Fruit fly (Drosophila melanogaster): ENCODE results near the gene Gs1.

The Gs1 gene

dm6 chr2L:109098-109799 lies 22.6 kb upstream of the Gs1 start (continued):
- TF ChIP-seq zen2 (GFP tag; IDR thresholded peaks at IDR 0.05; ENCODE audit: partially characterized antibody) (no peak), CG16815 (GFP tag; optimal IDR thresholded peaks at IDR 0.05) (no peak), Tbp (GFP tag; optimal IDR thresholded peaks at IDR 0.05) (no peak), Ets97D (GFP tag; optimal IDR thresholded peaks at IDR 0.05) (no peak), mirr (GFP tag; optimal IDR thresholded peaks at IDR 0.05) (peak; percentile 63), row (GFP tag; IDR thresholded peaks at IDR 0.05) (0 out of 3 replicates have a peak, but pooled peaks have one; percentile 21), fu2 (GFP tag; optimal IDR thresholded peaks at IDR 0.05) (no peak), pros (GFP tag; optimal IDR thresholded peaks at IDR 0.05) (peak; percentile 21), Scr (GFP tag; IDR thresholded peaks at IDR 0.05; ENCODE audit: partially characterized antibody) (no peak), inv (GFP tag; IDR thresholded peaks at IDR 0.05; ENCODE audit: partially characterized antibody) (no peak), Blimp-1 (GFP tag; optimal IDR thresholded peaks at IDR 0.05) (no peak), grn (GFP tag; optimal IDR thresholded peaks at IDR 0.05) (peak; percentile 32), cato (GFP tag; optimal IDR thresholded peaks at IDR 0.05; ENCODE audit: borderline replicate concordance) (no peak), sisA (GFP tag; IDR thresholded peaks at IDR 0.05) (no peak), CG2678 (tag; optimal IDR thresholded peaks at IDR 0.05) (no peak), corto (GFP tag; optimal IDR thresholded peaks at IDR 0.05) (no peak), CG10147 (GFP tag; optimal IDR thresholded peaks at IDR 0.05) (no peak), CG2712 (tag; optimal IDR thresholded peaks at IDR 0.05) (no peak), Lhr (GFP tag; optimal IDR thresholded peaks at IDR 0.05) (no peak), ftz-f1 (GFP tag; optimal IDR thresholded peaks at IDR 0.05) (peak; percentile 1), Jarid2 (GFP tag; optimal IDR thresholded peaks at IDR 0.05) (no peak), CG1832 (GFP tag; optimal IDR thresholded peaks at IDR 0.05) (no peak), CG18764 (GFP tag; optimal IDR thresholded peaks at IDR 0.05) (no peak), chn (GFP tag; optimal IDR thresholded peaks at IDR 0.05) (no peak), pnt (GFP tag; optimal IDR thresholded peaks at IDR 0.05) (no peak), CG14860 (GFP tag; IDR thresholded peaks at IDR 0.05; ENCODE audit: partially characterized antibody) (no peak), disco-r (GFP tag; optimal IDR thresholded peaks at IDR 0.05) (no peak), CG5180 (GFP tag; optimal IDR thresholded peaks at IDR 0.05) (no peak), dati (GFP tag; IDR thresholded peaks at IDR 0.05) (no peak), al (GFP tag; IDR thresholded peaks at IDR 0.05) (no peak), CG12236 (GFP tag; optimal IDR thresholded peaks at IDR 0.05) (no peak), E2f1 (GFP tag; IDR thresholded peaks at IDR 0.05) (no peak), CG7357 (GFP tag; IDR thresholded peaks at IDR 0.05) (no peak), CG12769 (tag; optimal IDR thresholded peaks at IDR 0.05) (peak; percentile 67), CG7372 (GFP tag; IDR thresholded peaks at IDR 0.05) (no peak), Atf6 (GFP tag; IDR thresholded peaks at IDR 0.05) (no peak), ERR (GFP tag; optimal IDR thresholded peaks at IDR 0.05) (no peak), CG9727 (GFP tag; optimal IDR thresholded peaks at IDR 0.05) (no peak), CG13296 (GFP tag; optimal IDR thresholded peaks at IDR 0.05) (no peak), CG15479 (GFP tag; optimal IDR thresholded peaks at IDR 0.05) (no peak), CG7987 (GFP tag; optimal IDR thresholded peaks at IDR 0.05) (peak; percentile 47), dmrt11E (tag; optimal IDR thresholded peaks at IDR 0.05) (no peak), wek (GFP tag; optimal IDR thresholded peaks at IDR 0.05) (no peak), bab2 (GFP tag; optimal IDR thresholded peaks at IDR 0.05) (no peak), CrebB (tag; optimal IDR thresholded peaks at IDR 0.05) (no peak), ssp (GFP tag; IDR thresholded peaks at IDR 0.05) (no peak), chinmo (GFP tag; IDR thresholded peaks at IDR 0.05; ENCODE audit: partially characterized antibody) (peak; percentile 86; the same call in 3 of the 4 replicates), her (GFP tag; optimal IDR thresholded peaks at IDR 0.05) (no peak), gem (tag; optimal IDR thresholded peaks at IDR 0.05) (no peak)

All from whole organism, embryonic.